Fruit fly (Drosophila melanogaster) whole organism, embryonic: ENCODE data around the gene CG11158.

Source experiments
- CG10147 ChIP-seq: fragments of 200-800 bp; sonication (Bioruptor generic); optimal IDR thresholded peaks from 2 replicates; lab custom pipeline; 2019; ENCODE audit warnings: missing biosample characterization, mild to moderate bottlenecking, missing genetic modification characterization, moderate library complexity
- CG11456 ChIP-seq: fragments of 200-800 bp; sonication (Bioruptor generic); IDR thresholded peaks from 3 replicates; pipeline ENCODE4 v1.3.6; 2022; ENCODE audit warnings: missing biosample characterization, missing genetic modification characterization
- CG12155 ChIP-seq: fragments of 200-800 bp; sonication (Bioruptor generic); optimal IDR thresholded peaks from 3 replicates; lab custom pipeline; 2016; ENCODE audit warnings: missing biosample characterization, missing genetic modification characterization
- CG12659 ChIP-seq: fragments of 200-800 bp; sonication (Bioruptor generic); optimal IDR thresholded peaks from 3 replicates; lab custom pipeline; 2017; ENCODE audit warnings: mild to moderate bottlenecking, missing biosample characterization, missing genetic modification reagents, missing genetic modification characterization
- CG12769 ChIP-seq: fragments of 200-800 bp; sonication (Bioruptor generic); optimal IDR thresholded peaks from 2 replicates; lab custom pipeline; 2019; ENCODE audit warnings: missing biosample characterization, mild to moderate bottlenecking, missing genetic modification characterization, moderate library complexity
- CG1832 ChIP-seq: fragments of 200-800 bp; sonication (Bioruptor generic); optimal IDR thresholded peaks from 2 replicates; lab custom pipeline; 2017; ENCODE audit warnings: missing biosample characterization, mild to moderate bottlenecking, missing genetic modification characterization, inconsistent platforms
- CG30020 ChIP-seq: fragments of 200-800 bp; optimal IDR thresholded peaks from 2 replicates; lab custom pipeline; 2019; ENCODE audit warnings: missing biosample characterization, mild to moderate bottlenecking, missing genetic modification characterization, moderate library complexity
- CG4707 ChIP-seq: fragments of 200-800 bp; sonication (Bioruptor generic); optimal IDR thresholded peaks from 2 replicates; lab custom pipeline; 2018; ENCODE audit warnings: missing biosample characterization, mild to moderate bottlenecking, missing genetic modification characterization, moderate library complexity
- CG6175 ChIP-seq: fragments of 200-800 bp; sonication (Bioruptor generic); IDR thresholded peaks from 3 replicates; pipeline ENCODE4 v1.3.6; 2022; ENCODE audit warnings: missing biosample characterization, missing genetic modification characterization
- CG6813 ChIP-seq: fragments of 200-800 bp; sonication (Bioruptor generic); optimal IDR thresholded peaks from 2 replicates; lab custom pipeline; 2017; ENCODE audit warnings: missing biosample characterization, missing genetic modification characterization, mild to moderate bottlenecking, moderate library complexity, missing genetic modification reagents
- CG7357 ChIP-seq: fragments of 200-800 bp; sonication (Bioruptor generic); IDR thresholded peaks from 3 replicates; pipeline ENCODE4 v1.3.6; 2022; ENCODE audit warnings: missing biosample characterization, missing genetic modification characterization
- CHES-1-like ChIP-seq: fragments of 200-800 bp; sonication (Bioruptor generic); optimal IDR thresholded peaks from 2 replicates; lab custom pipeline; 2016; ENCODE audit warnings: missing biosample characterization, missing genetic modification characterization
- Dbx ChIP-seq: fragments of 200-800 bp; sonication (Bioruptor generic); IDR thresholded peaks from 3 replicates; pipeline ENCODE4 v1.3.6; 2022; ENCODE audit warnings: missing biosample characterization, missing genetic modification characterization
- ERR ChIP-seq: fragments of 200-800 bp; sonication (Bioruptor generic); optimal IDR thresholded peaks from 2 replicates; lab custom pipeline; 2016; ENCODE audit warnings: missing biosample characterization, missing genetic modification characterization
- Kr ChIP-seq: fragments of 200-800 bp; sonication (Bioruptor generic); optimal IDR thresholded peaks from 2 replicates; lab custom pipeline; 2017; ENCODE audit warnings: missing biosample characterization, mild to moderate bottlenecking, missing genetic modification characterization
- MBD-R2 ChIP-seq: fragments of 200-800 bp; sonication (Bioruptor generic); IDR thresholded peaks from 2 replicates; pipeline ENCODE4 v1.3.6; 2022; ENCODE audit warnings: missing biosample characterization, missing genetic modification characterization
- Max ChIP-seq: fragments of 200-800 bp; sonication (Bioruptor generic); optimal IDR thresholded peaks from 2 replicates; lab custom pipeline; 2016; ENCODE audit warnings: missing biosample characterization, mild to moderate bottlenecking, missing genetic modification characterization
- NFAT ChIP-seq: fragments of 200-800 bp; sonication (Bioruptor generic); IDR thresholded peaks from 2 replicates; pipeline ENCODE4 v1.3.6; 2022; ENCODE audit warnings: missing biosample characterization, missing genetic modification characterization
- Nf-YA ChIP-seq: fragments of 200-800 bp; sonication (Bioruptor generic); IDR thresholded peaks from 2 replicates; pipeline ENCODE4 v1.3.6; 2022; ENCODE audit warnings: missing biosample characterization, missing genetic modification characterization
- Nf-YC ChIP-seq: fragments of 200-800 bp; optimal IDR thresholded peaks from 3 replicates; lab custom pipeline; 2019; ENCODE audit warnings: missing biosample characterization, mild to moderate bottlenecking, missing genetic modification characterization, moderate library complexity
- Oaz ChIP-seq: fragments of 200-800 bp; sonication (Bioruptor generic); IDR thresholded peaks from 2 replicates; pipeline ENCODE4 v1.3.6; 2022; ENCODE audit warnings: missing biosample characterization, missing genetic modification characterization
- Rfx ChIP-seq: fragments of 200-800 bp; sonication (Bioruptor generic); IDR thresholded peaks from 2 replicates; pipeline ENCODE4 v1.3.6; 2022; ENCODE audit warnings: missing biosample characterization, missing genetic modification characterization
- Sox100B ChIP-seq: fragments of 200-800 bp; sonication (Bioruptor generic); optimal IDR thresholded peaks from 3 replicates; lab custom pipeline; 2018; ENCODE audit warnings: missing biosample characterization, mild to moderate bottlenecking, missing genetic modification characterization
- Stat92E ChIP-seq, 3 experiments: fragments of >200 bp in 2 of 3; fragments of 200-800 bp in 1 of 3; sonication (Bioruptor generic) in 1 of 3; optimal IDR thresholded peaks; 2 replicates each; lab custom pipeline; 2017 to 2019; ENCODE audit warnings: missing biosample characterization in 3 of 3, missing genetic modification characterization in 3 of 3, mild to moderate bottlenecking in 1 of 3, moderate library complexity in 1 of 3
- Taf1 ChIP-seq: fragments of 200-800 bp; sonication (Bioruptor generic); IDR thresholded peaks from 2 replicates; pipeline ENCODE4 v1.3.6; 2022; ENCODE audit warnings: missing biosample characterization, missing genetic modification characterization
- Trl ChIP-seq, 3 experiments: fragments of >200 bp in 2 of 3; fragments of 200-800 bp in 1 of 3; sonication (Bioruptor generic) in 1 of 3; optimal IDR thresholded peaks; 2 replicates in 1 of 3; 3 replicates in 2 of 3; lab custom pipeline; 2016 to 2017; ENCODE audit warnings: missing biosample characterization in 1 of 3, missing genetic modification characterization in 1 of 3
- al ChIP-seq: fragments of 200-800 bp; sonication (Bioruptor generic); IDR thresholded peaks from 2 replicates; pipeline ENCODE4 v1.3.6; 2022; ENCODE audit warnings: missing biosample characterization, missing genetic modification characterization
- ash1 ChIP-seq: fragments of 200-800 bp; sonication (Bioruptor generic); optimal IDR thresholded peaks from 2 replicates; lab custom pipeline; 2018; ENCODE audit warnings: missing biosample characterization, mild to moderate bottlenecking, missing genetic modification characterization
- cato ChIP-seq: fragments of 200-800 bp; sonication (Bioruptor generic); optimal IDR thresholded peaks from 2 replicates; lab custom pipeline; 2016; ENCODE audit warnings: missing biosample characterization, missing genetic modification characterization, borderline replicate concordance
- chm ChIP-seq: fragments of 200-800 bp; sonication (Bioruptor generic); IDR thresholded peaks from 2 replicates; pipeline ENCODE4 v1.3.6; 2022; ENCODE audit warnings: missing biosample characterization, missing genetic modification characterization
- corto ChIP-seq: fragments of 200-800 bp; sonication (Bioruptor generic); optimal IDR thresholded peaks from 2 replicates; lab custom pipeline; 2016; ENCODE audit warnings: missing biosample characterization, mild to moderate bottlenecking, missing genetic modification characterization, moderate library complexity
- dmrt11E ChIP-seq: fragments of 200-800 bp; sonication (Bioruptor generic); optimal IDR thresholded peaks from 3 replicates; lab custom pipeline; 2018; ENCODE audit warnings: missing biosample characterization, mild to moderate bottlenecking, missing genetic modification characterization, moderate library complexity
- en ChIP-seq: fragments of 200-800 bp; sonication (Bioruptor generic); optimal IDR thresholded peaks from 2 replicates; lab custom pipeline; 2016; ENCODE audit warnings: missing biosample characterization, missing genetic modification characterization
- exex ChIP-seq: fragments of 200-800 bp; sonication (Bioruptor generic); optimal IDR thresholded peaks from 4 replicates; lab custom pipeline; 2018; ENCODE audit warnings: missing biosample characterization, mild to moderate bottlenecking, missing genetic modification characterization, moderate library complexity
- hbn ChIP-seq: fragments of 200-800 bp; sonication (Bioruptor generic); IDR thresholded peaks from 2 replicates; pipeline ENCODE4 v1.3.6; 2022; ENCODE audit warnings: missing biosample characterization, missing genetic modification characterization; ENCODE audit not compliant: partially characterized antibody
- her ChIP-seq: fragments of 200-800 bp; sonication (Bioruptor generic); optimal IDR thresholded peaks from 2 replicates; lab custom pipeline; 2016; ENCODE audit warnings: missing biosample characterization, missing genetic modification characterization
- jing ChIP-seq: fragments of 200-800 bp; sonication (Bioruptor generic); optimal IDR thresholded peaks from 2 replicates; lab custom pipeline; 2018; ENCODE audit warnings: missing biosample characterization, mild to moderate bottlenecking, missing genetic modification characterization
- luna ChIP-seq: fragments of 200-800 bp; sonication (Bioruptor generic); optimal IDR thresholded peaks from 2 replicates; lab custom pipeline; 2016; ENCODE audit warnings: missing biosample characterization, missing genetic modification characterization
- mam ChIP-seq: fragments of 200-800 bp; sonication (Bioruptor generic); optimal IDR thresholded peaks from 3 replicates; lab custom pipeline; 2016; ENCODE audit warnings: missing biosample characterization, missing genetic modification characterization
- oc ChIP-seq: fragments of 200-800 bp; sonication (Bioruptor generic); optimal IDR thresholded peaks from 2 replicates; lab custom pipeline; 2018; ENCODE audit warnings: missing biosample characterization, mild to moderate bottlenecking, missing genetic modification characterization, moderate library complexity
- onecut ChIP-seq: fragments of 200-800 bp; sonication (Bioruptor generic); IDR thresholded peaks from 2 replicates; pipeline ENCODE4 v1.3.6; 2022; ENCODE audit warnings: missing biosample characterization, missing genetic modification characterization
- pho ChIP-seq: fragments of 200-800 bp; sonication (Bioruptor generic); optimal IDR thresholded peaks from 2 replicates; lab custom pipeline; 2016; ENCODE audit warnings: missing biosample characterization, missing genetic modification characterization
- psq ChIP-seq: fragments of 200-800 bp; sonication (Bioruptor generic); optimal IDR thresholded peaks from 2 replicates; lab custom pipeline; 2017; ENCODE audit warnings: missing biosample characterization, missing genetic modification characterization
- salm ChIP-seq: fragments of 200-800 bp; sonication (Bioruptor generic); optimal IDR thresholded peaks from 2 replicates; lab custom pipeline; 2018; ENCODE audit warnings: missing biosample characterization, mild to moderate bottlenecking, missing genetic modification characterization
- sd ChIP-seq: fragments of 200-800 bp; sonication (Bioruptor generic); optimal IDR thresholded peaks from 3 replicates; lab custom pipeline; 2018; ENCODE audit warnings: missing biosample characterization, mild to moderate bottlenecking, missing genetic modification characterization, moderate library complexity
- twi ChIP-seq: fragments of 200-800 bp; optimal IDR thresholded peaks from 2 replicates; lab custom pipeline; 2019; ENCODE audit warnings: missing biosample characterization, mild to moderate bottlenecking, missing genetic modification characterization, moderate library complexity
- tx ChIP-seq: fragments of 200-800 bp; sonication (Bioruptor generic); optimal IDR thresholded peaks from 2 replicates; lab custom pipeline; 2016; ENCODE audit warnings: missing biosample characterization, missing genetic modification characterization
- zen2 ChIP-seq: fragments of 200-800 bp; sonication (Bioruptor generic); IDR thresholded peaks from 3 replicates; pipeline ENCODE4 v1.3.6; 2022; ENCODE audit warnings: missing biosample characterization, missing genetic modification characterization; ENCODE audit not compliant: partially characterized antibody

The CG11158 gene

dm6 chrX:13634254-13634999 is 48.3 kb upstream of the CG11158 start (continued):
- TF ChIP-seq Rfx, result peak; percentile 59; the same call in 1 of the 2 replicates
- no peak for TF ChIP-seq Nf-YA (GFP tag; lab: Robert Waterston, UW)
- TF ChIP-seq Kr (GFP tag; lab: Kevin White, UChicago), result no peak
- TF ChIP-seq tx (GFP tag; lab: Kevin White, UChicago), result peak; percentile 30
- 0 out of 2 replicates have a peak, but pooled peaks have one; percentile 10 for TF ChIP-seq Taf1 (GFP tag; lab: Robert Waterston, UW)
- 0 out of 3 replicates have a peak, but pooled peaks have one; percentile 49 for TF ChIP-seq Dbx (GFP tag; lab: Robert Waterston, UW)
- TF ChIP-seq jing (GFP tag; lab: Kevin White, UChicago), result no peak
- TF ChIP-seq Max (GFP tag; lab: Kevin White, UChicago), result peak; percentile 10
- peak; percentile 15 for TF ChIP-seq CG4707 (GFP tag; lab: Kevin White, UChicago)
- peak; percentile 44 for TF ChIP-seq Sox100B (GFP tag; lab: Kevin White, UChicago)
- TF ChIP-seq Trl (optimal IDR thresholded peaks at IDR 0.05; lab: Kevin White, UChicago), result peak in 1 of 2 experiments; percentile 4
- TF ChIP-seq Trl (GFP tag; optimal IDR thresholded peaks at IDR 0.05; lab: Kevin White, UChicago), result peak; percentile 37
- TF ChIP-seq CG7357 (GFP tag; lab: Robert Waterston, UW), result 0 out of 3 replicates have a peak, but pooled peaks have one; percentile 15
- no peak for TF ChIP-seq salm (tag; lab: Kevin White, UChicago)
- TF ChIP-seq exex (tag; lab: Kevin White, UChicago), result peak; percentile 31
- TF ChIP-seq oc, result no peak
- no peak for TF ChIP-seq CG6175
- peak; percentile 39; the same call in 1 of the 2 replicates for TF ChIP-seq onecut (GFP tag; lab: Robert Waterston, UW)
- TF ChIP-seq CG1832 (GFP tag; lab: Kevin White, UChicago), result no peak
- TF ChIP-seq CHES-1-like, result peak; percentile 69
- TF ChIP-seq MBD-R2 (GFP tag; lab: Robert Waterston, UW), result no peak; the same call in 1 of the 2 replicates
- peak; percentile 38 for TF ChIP-seq ERR (GFP tag; lab: Kevin White, UChicago)
- TF ChIP-seq sd (tag; lab: Kevin White, UChicago), result peak; percentile 42
- peak; percentile 53 for TF ChIP-seq ash1 (GFP tag; lab: Kevin White, UChicago)
- peak; percentile 57 for TF ChIP-seq CG12659 (GFP tag; lab: Kevin White, UChicago)
- no peak for TF ChIP-seq corto
- TF ChIP-seq psq (GFP tag; lab: Kevin White, UChicago), result no peak
- no peak for TF ChIP-seq Oaz (GFP tag; lab: Robert Waterston, UW)
- TF ChIP-seq luna, result peak; percentile 51
- peak; percentile 60 for TF ChIP-seq mam (GFP tag; lab: Kevin White, UChicago)
- no peak for TF ChIP-seq cato (GFP tag; lab: Kevin White, UChicago)
- peak; percentile 40 for TF ChIP-seq al (GFP tag; lab: Robert Waterston, UW)
- TF ChIP-seq hbn (GFP tag; lab: Robert Waterston, UW), result no peak
- TF ChIP-seq chm (GFP tag; lab: Robert Waterston, UW), result no peak
- no peak for TF ChIP-seq CG30020 (tag; lab: Kevin White, UChicago)
- TF ChIP-seq twi, result peak; percentile 1
- no peak for TF ChIP-seq en
- 0 out of 3 replicates have a peak, but pooled peaks have one; percentile 34 for TF ChIP-seq CG11456 (GFP tag; lab: Robert Waterston, UW)
- TF ChIP-seq her (GFP tag; lab: Kevin White, UChicago), result peak; percentile 51
- no peak for TF ChIP-seq zen2
- TF ChIP-seq NFAT, result peak; percentile 75
- TF ChIP-seq CG12769 (tag; lab: Kevin White, UChicago), result peak; percentile 50
- peak; percentile 65 for TF ChIP-seq pho
- no peak for TF ChIP-seq Stat92E (GFP tag; optimal IDR thresholded peaks at IDR 0.05; lab: Kevin White, UChicago)
- no peak for TF ChIP-seq dmrt11E (tag; lab: Kevin White, UChicago)
- TF ChIP-seq CG6813 (GFP tag; lab: Kevin White, UChicago), result peak; percentile 74
- peak; percentile 39 for TF ChIP-seq CG12155 (GFP tag; lab: Kevin White, UChicago)
- TF ChIP-seq Nf-YC (tag; lab: Kevin White, UChicago), result peak; percentile 42
- peak; percentile 61 for TF ChIP-seq CG10147
